Fruit fly (Drosophila melanogaster): ENCODE data around the gene p53.
A peak's percentile ranks its signal among the peaks of the same experiment; 100 is the strongest.

The p53 gene

dm6 chr3R:23046529-23046943 lies 7.3 kb downstream of the p53 start (continued):
- peak; percentile 3 for TF ChIP-seq pb (GFP tag; optimal IDR thresholded peaks at IDR 0.05)
- TF ChIP-seq CG6854 (GFP tag; optimal IDR thresholded peaks at IDR 0.05): no peak
- no peak for TF ChIP-seq oc (tag; optimal IDR thresholded peaks at IDR 0.05)
- TF ChIP-seq Hr39 (optimal IDR thresholded peaks at IDR 0.05): no peak
- TF ChIP-seq CG13624 (GFP tag; optimal IDR thresholded peaks at IDR 0.05): peak; percentile 35
- TF ChIP-seq nerfin-2 (GFP tag; IDR thresholded peaks at IDR 0.05; ENCODE audit: partially characterized antibody): no peak
- TF ChIP-seq en (GFP tag; optimal IDR thresholded peaks at IDR 0.05): no peak
- no peak for TF ChIP-seq CG3065 (GFP tag; optimal IDR thresholded peaks at IDR 0.05)
- TF ChIP-seq Oli (tag; optimal IDR thresholded peaks at IDR 0.05): peak; percentile 51
- TF ChIP-seq CG7556 (GFP tag; optimal IDR thresholded peaks at IDR 0.05): no peak
- 0 out of 2 replicates have a peak, but pooled peaks have one; percentile 24 for TF ChIP-seq Rx (GFP tag; IDR thresholded peaks at IDR 0.05)
- TF ChIP-seq CG34376 (GFP tag; optimal IDR thresholded peaks at IDR 0.05): no peak
- peak; percentile 38 for TF ChIP-seq CHES-1-like (GFP tag; optimal IDR thresholded peaks at IDR 0.05)
- no peak for TF ChIP-seq Camta (GFP tag; optimal IDR thresholded peaks at IDR 0.05)
- TF ChIP-seq CG12769 (tag; optimal IDR thresholded peaks at IDR 0.05): peak; percentile 80
- no peak for TF ChIP-seq pita (GFP tag; optimal IDR thresholded peaks at IDR 0.05)
- TF ChIP-seq Fer3 (tag; optimal IDR thresholded peaks at IDR 0.05): peak; percentile 51
- no peak for TF ChIP-seq HmgZ (tag; optimal IDR thresholded peaks at IDR 0.05)
- TF ChIP-seq CG12071 (GFP tag; optimal IDR thresholded peaks at IDR 0.05): peak; percentile 6
- TF ChIP-seq CG7786 (GFP tag; optimal IDR thresholded peaks at IDR 0.05): peak; percentile 59
- no peak for TF ChIP-seq Dfd (GFP tag; optimal IDR thresholded peaks at IDR 0.05)
- TF ChIP-seq CG3847 (GFP tag; IDR thresholded peaks at IDR 0.05): peak; percentile 48
- TF ChIP-seq CG9797 (GFP tag; optimal IDR thresholded peaks at IDR 0.05): no peak
- TF ChIP-seq CG10366 (GFP tag; IDR thresholded peaks at IDR 0.05): peak; percentile 61
- peak; percentile 95 for TF ChIP-seq sd (tag; optimal IDR thresholded peaks at IDR 0.05)
- no peak for TF ChIP-seq hth (optimal IDR thresholded peaks at IDR 0.05)
- peak; percentile 22 for TF ChIP-seq her (GFP tag; optimal IDR thresholded peaks at IDR 0.05)
- TF ChIP-seq CG2875 (GFP tag; optimal IDR thresholded peaks at IDR 0.05): no peak
- TF ChIP-seq ci (GFP tag; IDR thresholded peaks at IDR 0.05): 0 out of 3 replicates have a peak, but pooled peaks have one; percentile 39
- no peak for TF ChIP-seq stwl (tag; optimal IDR thresholded peaks at IDR 0.05)
- peak; percentile 92 for TF ChIP-seq Med (GFP tag)
- no peak for TF ChIP-seq nerfin-1 (tag; optimal IDR thresholded peaks at IDR 0.05)
- no peak for TF ChIP-seq CG4707 (GFP tag; optimal IDR thresholded peaks at IDR 0.05)
- peak; percentile 48; the same call in 1 of the 3 replicates for TF ChIP-seq zfh1 (GFP tag; IDR thresholded peaks at IDR 0.05)
- no peak for TF ChIP-seq luna (GFP tag; optimal IDR thresholded peaks at IDR 0.05)
- peak; percentile 27 for TF ChIP-seq CG13424 (tag; optimal IDR thresholded peaks at IDR 0.05)
- TF ChIP-seq CG15601 (tag; optimal IDR thresholded peaks at IDR 0.05): no peak
- TF ChIP-seq sug (tag; optimal IDR thresholded peaks at IDR 0.05): no peak
- TF ChIP-seq zen2 (GFP tag; IDR thresholded peaks at IDR 0.05; ENCODE audit: partially characterized antibody): no peak
- no peak for TF ChIP-seq z (GFP tag; IDR thresholded peaks at IDR 0.05)
- no peak for TF ChIP-seq CG8281 (tag; optimal IDR thresholded peaks at IDR 0.05)
- TF ChIP-seq mam (GFP tag; optimal IDR thresholded peaks at IDR 0.05): peak; percentile 55
- TF ChIP-seq PHDP (tag; optimal IDR thresholded peaks at IDR 0.05): peak; percentile 50
- no peak for TF ChIP-seq Fer2 (tag; optimal IDR thresholded peaks at IDR 0.05)
- TF ChIP-seq crol (GFP tag; IDR thresholded peaks at IDR 0.05): no peak
- TF ChIP-seq pfk (GFP tag; optimal IDR thresholded peaks at IDR 0.05): no peak
- no peak for TF ChIP-seq klu (GFP tag; IDR thresholded peaks at IDR 0.05)
- TF ChIP-seq disco-r (GFP tag; optimal IDR thresholded peaks at IDR 0.05): no peak
- TF ChIP-seq NfI (GFP tag; optimal IDR thresholded peaks at IDR 0.05): peak; percentile 50
- TF ChIP-seq dmrt99B (tag; optimal IDR thresholded peaks at IDR 0.05): peak; percentile 32
- peak; percentile 1 for TF ChIP-seq Blimp-1 (GFP tag; optimal IDR thresholded peaks at IDR 0.05)
